Fruit fly (Drosophila melanogaster) whole organism, embryonic: ENCODE data around the gene Cdk1.
A peak's percentile ranks its signal among the peaks of the same experiment; 100 is the strongest.

ENCODE experiments used
- CG10462 ChIP-seq: fragments of 200-800 bp; sonication (Bioruptor generic); optimal IDR thresholded peaks from 2 replicates; lab custom pipeline; 2016; ENCODE audit warnings: missing biosample characterization, missing genetic modification characterization
- CG10565 ChIP-seq: fragments of 200-800 bp; sonication (Bioruptor generic); optimal IDR thresholded peaks from 3 replicates; lab custom pipeline; 2016; ENCODE audit warnings: missing biosample characterization, mild to moderate bottlenecking, missing genetic modification characterization
- CG11085 ChIP-seq: fragments of 200-800 bp; sonication (Bioruptor generic); IDR thresholded peaks from 2 replicates; pipeline ENCODE4 v1.3.6; 2022; ENCODE audit warnings: missing biosample characterization, missing genetic modification characterization
- CG13296 ChIP-seq: fragments of 200-800 bp; sonication (Bioruptor generic); optimal IDR thresholded peaks from 3 replicates; lab custom pipeline; 2018; ENCODE audit warnings: missing biosample characterization, mild to moderate bottlenecking, missing genetic modification characterization
- CG14965 ChIP-seq: fragments of 200-800 bp; sonication (Bioruptor generic); optimal IDR thresholded peaks from 2 replicates; lab custom pipeline; 2016; ENCODE audit warnings: missing biosample characterization, missing genetic modification characterization, borderline replicate concordance
- CG16779 ChIP-seq: fragments of 200-800 bp; sonication (Bioruptor generic); IDR thresholded peaks from 2 replicates; pipeline ENCODE4 v1.3.6; 2022; ENCODE audit warnings: missing biosample characterization, missing genetic modification characterization
- CG16815 ChIP-seq: fragments of 200-800 bp; sonication (Bioruptor generic); optimal IDR thresholded peaks from 3 replicates; lab custom pipeline; 2017; ENCODE audit warnings: missing biosample characterization, mild to moderate bottlenecking, missing genetic modification characterization
- CG17328 ChIP-seq: fragments of 200-800 bp; sonication (Bioruptor generic); IDR thresholded peaks from 2 replicates; pipeline ENCODE4 v1.3.6; 2022; ENCODE audit warnings: missing biosample characterization, missing genetic modification characterization
- CG17359 ChIP-seq: fragments of 200-800 bp; sonication (Bioruptor generic); optimal IDR thresholded peaks from 3 replicates; lab custom pipeline; 2018; ENCODE audit warnings: missing biosample characterization, mild to moderate bottlenecking, missing genetic modification characterization, moderate library complexity
- CG18599 ChIP-seq: fragments of 200-800 bp; sonication (Bioruptor generic); optimal IDR thresholded peaks from 3 replicates; lab custom pipeline; 2017; ENCODE audit warnings: missing biosample characterization, missing genetic modification characterization, mild to moderate bottlenecking, moderate library complexity, missing genetic modification reagents
- CG2202 ChIP-seq: fragments of 200-800 bp; sonication (Bioruptor generic); optimal IDR thresholded peaks from 2 replicates; lab custom pipeline; 2018; ENCODE audit warnings: missing biosample characterization, mild to moderate bottlenecking, missing genetic modification characterization
- CG2875 ChIP-seq: fragments of 200-800 bp; sonication (Bioruptor generic); optimal IDR thresholded peaks from 2 replicates; lab custom pipeline; 2017; ENCODE audit warnings: missing biosample characterization, mild to moderate bottlenecking, missing genetic modification characterization, missing genetic modification reagents
- CG3407 ChIP-seq: fragments of 200-800 bp; sonication (Bioruptor generic); optimal IDR thresholded peaks from 2 replicates; lab custom pipeline; 2018; ENCODE audit warnings: missing biosample characterization, mild to moderate bottlenecking, missing genetic modification characterization
- CG3838 ChIP-seq: fragments of 200-800 bp; sonication (Bioruptor generic); optimal IDR thresholded peaks from 3 replicates; lab custom pipeline; 2016; ENCODE audit warnings: missing biosample characterization, missing genetic modification characterization
- CG3847 ChIP-seq: fragments of 200-800 bp; sonication (Bioruptor generic); IDR thresholded peaks from 2 replicates; pipeline ENCODE4 v1.3.6; 2022; ENCODE audit warnings: missing biosample characterization, missing genetic modification characterization
- CG4282 ChIP-seq: fragments of 200-800 bp; sonication (Bioruptor generic); optimal IDR thresholded peaks from 2 replicates; lab custom pipeline; 2016; ENCODE audit warnings: missing biosample characterization, missing genetic modification characterization
- CG4617 ChIP-seq: fragments of 200-800 bp; sonication (Bioruptor generic); optimal IDR thresholded peaks from 3 replicates; lab custom pipeline; 2016; ENCODE audit warnings: missing biosample characterization, missing genetic modification characterization, borderline replicate concordance
- CG6272 ChIP-seq: fragments of 200-800 bp; sonication (Bioruptor generic); IDR thresholded peaks from 2 replicates; pipeline ENCODE4 v1.3.6; 2022; ENCODE audit warnings: missing biosample characterization, missing genetic modification characterization
- CG7987 ChIP-seq: fragments of 200-800 bp; sonication (Bioruptor generic); optimal IDR thresholded peaks from 2 replicates; lab custom pipeline; 2018; ENCODE audit warnings: missing biosample characterization, mild to moderate bottlenecking, missing genetic modification characterization, moderate library complexity
- CG8089 ChIP-seq: fragments of 200-800 bp; sonication (Bioruptor generic); optimal IDR thresholded peaks from 3 replicates; lab custom pipeline; 2016; ENCODE audit warnings: missing biosample characterization, missing genetic modification characterization
- CG9797 ChIP-seq: fragments of 200-800 bp; sonication (Bioruptor generic); optimal IDR thresholded peaks from 3 replicates; lab custom pipeline; 2018; ENCODE audit warnings: missing biosample characterization, mild to moderate bottlenecking, missing genetic modification characterization
- CTCF ChIP-seq: fragments of 200-800 bp; sonication (Bioruptor generic); optimal IDR thresholded peaks from 2 replicates; lab custom pipeline; 2017; ENCODE audit warnings: missing biosample characterization, mild to moderate bottlenecking, missing genetic modification characterization, moderate library complexity
- Camta ChIP-seq: fragments of 200-800 bp; sonication (Bioruptor generic); optimal IDR thresholded peaks from 2 replicates; lab custom pipeline; 2016; ENCODE audit warnings: missing biosample characterization, missing genetic modification characterization
- CkIIα-i1 ChIP-seq: fragments of 200-800 bp; sonication (Bioruptor generic); IDR thresholded peaks from 2 replicates; pipeline ENCODE4 v1.3.6; 2022; ENCODE audit warnings: missing biosample characterization, missing genetic modification characterization
- Dp ChIP-seq: fragments of 200-800 bp; sonication (Bioruptor generic); optimal IDR thresholded peaks from 2 replicates; lab custom pipeline; 2018; ENCODE audit warnings: missing biosample characterization, mild to moderate bottlenecking, missing genetic modification characterization, moderate library complexity
- Fer3 ChIP-seq: fragments of 200-800 bp; sonication (Bioruptor generic); optimal IDR thresholded peaks from 2 replicates; lab custom pipeline; 2018; ENCODE audit warnings: missing biosample characterization, mild to moderate bottlenecking, missing genetic modification characterization, moderate library complexity
- Lim3 ChIP-seq: fragments of 200-800 bp; sonication (Bioruptor generic); IDR thresholded peaks from 2 replicates; pipeline ENCODE4 v1.3.6; 2022; ENCODE audit warnings: missing biosample characterization, missing genetic modification characterization
- Lpt ChIP-seq: fragments of >200 bp; optimal IDR thresholded peaks from 2 replicates; lab custom pipeline; 2018; ENCODE audit warnings: missing biosample characterization, missing genetic modification characterization
- Mad ChIP-seq: fragments of 200-800 bp; sonication (Bioruptor generic); optimal IDR thresholded peaks from 2 replicates; lab custom pipeline; 2016; ENCODE audit warnings: missing biosample characterization, missing genetic modification characterization
- Nf-YA ChIP-seq: fragments of 200-800 bp; sonication (Bioruptor generic); IDR thresholded peaks from 2 replicates; pipeline ENCODE4 v1.3.6; 2022; ENCODE audit warnings: missing biosample characterization, missing genetic modification characterization
- Ssrp ChIP-seq: fragments of 200-800 bp; sonication (Bioruptor generic); optimal IDR thresholded peaks from 2 replicates; lab custom pipeline; 2018; ENCODE audit warnings: missing biosample characterization, mild to moderate bottlenecking, missing genetic modification characterization, moderate library complexity
- Vsx1 ChIP-seq: fragments of 200-800 bp; sonication (Bioruptor generic); optimal IDR thresholded peaks from 2 replicates; lab custom pipeline; 2017; ENCODE audit warnings: missing biosample characterization, mild to moderate bottlenecking, missing genetic modification characterization, missing genetic modification reagents
- YL-1 ChIP-seq: fragments of 200-800 bp; sonication (Bioruptor generic); optimal IDR thresholded peaks from 3 replicates; lab custom pipeline; 2017; ENCODE audit warnings: missing biosample characterization, mild to moderate bottlenecking, missing genetic modification characterization
- ash1 ChIP-seq: fragments of 200-800 bp; sonication (Bioruptor generic); optimal IDR thresholded peaks from 2 replicates; lab custom pipeline; 2018; ENCODE audit warnings: missing biosample characterization, mild to moderate bottlenecking, missing genetic modification characterization
- br ChIP-seq: fragments of >200 bp; optimal IDR thresholded peaks from 2 replicates; lab custom pipeline; 2017
- da ChIP-seq: fragments of 200-800 bp; sonication (Bioruptor generic); optimal IDR thresholded peaks from 2 replicates; lab custom pipeline; 2016; ENCODE audit warnings: missing biosample characterization, missing genetic modification characterization
- danr ChIP-seq: fragments of 200-800 bp; sonication (Bioruptor generic); IDR thresholded peaks from 2 replicates; pipeline ENCODE4 v1.3.6; 2022; ENCODE audit warnings: missing biosample characterization, missing genetic modification characterization
- dati ChIP-seq: fragments of 200-800 bp; sonication (Bioruptor generic); IDR thresholded peaks from 2 replicates; pipeline ENCODE4 v1.3.6; 2022; ENCODE audit warnings: missing biosample characterization, missing genetic modification characterization
- ems ChIP-seq: fragments of 200-800 bp; sonication (Bioruptor generic); optimal IDR thresholded peaks from 3 replicates; lab custom pipeline; 2016; ENCODE audit warnings: missing biosample characterization, missing genetic modification characterization
- fru ChIP-seq: fragments of >200 bp; optimal IDR thresholded peaks from 2 replicates; lab custom pipeline; 2017
- ftz-f1 ChIP-seq: fragments of 200-800 bp; sonication (Bioruptor generic); optimal IDR thresholded peaks from 2 replicates; lab custom pipeline; 2016; ENCODE audit warnings: missing biosample characterization, missing genetic modification characterization
- jigr1 ChIP-seq: fragments of 200-800 bp; sonication (Bioruptor generic); IDR thresholded peaks from 3 replicates; pipeline ENCODE4 v1.3.6; 2022; ENCODE audit warnings: missing biosample characterization, missing genetic modification characterization
- lmd ChIP-seq: fragments of 200-800 bp; sonication (Bioruptor generic); IDR thresholded peaks from 2 replicates; pipeline ENCODE4 v1.3.6; 2022; ENCODE audit warnings: missing biosample characterization, missing genetic modification characterization
- nmo ChIP-seq: fragments of 200-800 bp; sonication (Bioruptor generic); optimal IDR thresholded peaks from 2 replicates; lab custom pipeline; 2018; ENCODE audit warnings: missing biosample characterization, mild to moderate bottlenecking, missing genetic modification characterization, moderate library complexity
- pan ChIP-seq, 4 experiments: fragments of >200 bp in 3 of 4; fragments of 200-800 bp in 1 of 4; sonication (Bioruptor generic) in 1 of 4; optimal IDR thresholded peaks in 3 of 4; IDR thresholded peaks in 1 of 4; 2 replicates each; pipeline versions ENCODE4 v1.3.6 to Lab custom; 2017 to 2022; ENCODE audit warnings: missing biosample characterization in 2 of 4, missing genetic modification characterization in 2 of 4, mixed read lengths in 1 of 4
- peb ChIP-seq: fragments of 200-800 bp; sonication (Bioruptor generic); IDR thresholded peaks from 2 replicates; pipeline ENCODE4 v1.3.6; 2022; ENCODE audit warnings: missing biosample characterization, missing genetic modification characterization
- pfk ChIP-seq: fragments of 200-800 bp; sonication (Bioruptor generic); optimal IDR thresholded peaks from 2 replicates; lab custom pipeline; 2018; ENCODE audit warnings: missing biosample characterization, mild to moderate bottlenecking, missing genetic modification characterization, moderate library complexity
- prd ChIP-seq, 3 experiments: fragments of >200 bp in 2 of 3; fragments of 200-800 bp in 1 of 3; sonication (Bioruptor generic) in 1 of 3; optimal IDR thresholded peaks in 2 of 3; IDR thresholded peaks in 1 of 3; 2 replicates in 2 of 3; 3 replicates in 1 of 3; pipeline versions ENCODE4 v1.3.6 to Lab custom; 2017 to 2022; ENCODE audit warnings: missing biosample characterization in 1 of 3, missing genetic modification characterization in 1 of 3
- pros ChIP-seq: fragments of 200-800 bp; sonication (Bioruptor generic); optimal IDR thresholded peaks from 3 replicates; lab custom pipeline; 2019; ENCODE audit warnings: missing biosample characterization, mild to moderate bottlenecking, missing genetic modification characterization, moderate library complexity
- ranshi ChIP-seq: fragments of 200-800 bp; sonication (Bioruptor generic); IDR thresholded peaks from 2 replicates; pipeline ENCODE4 v1.3.6; 2022; ENCODE audit warnings: missing biosample characterization, missing genetic modification characterization
- sima ChIP-seq: fragments of 200-800 bp; sonication (Bioruptor generic); optimal IDR thresholded peaks from 2 replicates; lab custom pipeline; 2016; ENCODE audit warnings: missing biosample characterization, missing genetic modification characterization
- sqz ChIP-seq: fragments of 200-800 bp; sonication (Bioruptor generic); optimal IDR thresholded peaks from 3 replicates; lab custom pipeline; 2018; ENCODE audit warnings: missing biosample characterization, mild to moderate bottlenecking, missing genetic modification characterization
- vfl ChIP-seq: fragments of 200-800 bp; sonication (Bioruptor generic); optimal IDR thresholded peaks from 2 replicates; lab custom pipeline; 2016; ENCODE audit warnings: missing biosample characterization, missing genetic modification characterization

Gene Cdk1

DNA sequence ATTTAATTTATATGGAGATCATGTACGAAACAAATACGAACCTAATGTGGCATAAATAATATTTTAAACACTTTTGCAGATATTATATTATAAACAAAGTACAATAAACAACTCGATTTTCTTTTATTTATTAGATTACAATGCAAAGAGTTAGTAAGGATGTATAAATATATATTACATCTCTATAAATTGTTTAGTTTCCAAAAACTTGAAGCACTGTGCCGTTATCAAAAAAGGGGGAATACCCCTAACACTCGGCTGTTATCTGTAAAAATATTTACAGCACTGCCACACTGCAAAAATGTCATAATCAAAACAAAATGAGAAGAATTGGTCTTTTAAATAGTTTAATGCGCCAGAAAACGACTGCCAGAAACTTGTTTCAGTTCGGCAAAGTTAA is 42.5 kb upstream of the Cdk1 start, which contains the start of gene CG5188 (continued):
- TF ChIP-seq CG10462 (GFP tag; lab: Kevin White, UChicago): no peak
- TF ChIP-seq nmo (GFP tag; lab: Kevin White, UChicago): peak; percentile 57
- TF ChIP-seq CG4282 (GFP tag; lab: Kevin White, UChicago): peak; percentile 6
- no peak for TF ChIP-seq ftz-f1
- TF ChIP-seq CG2202 (tag; lab: Kevin White, UChicago): no peak
- TF ChIP-seq Lpt (GFP tag; lab: Kevin White, UChicago): no peak
- no peak for TF ChIP-seq sqz (GFP tag; lab: Kevin White, UChicago)
- peak; percentile 19 for TF ChIP-seq CG4617 (GFP tag; lab: Kevin White, UChicago)
- no peak for TF ChIP-seq Lim3
- TF ChIP-seq CG3847: no peak
- no peak for TF ChIP-seq jigr1 (GFP tag; lab: Robert Waterston, UW)
- peak; percentile 59; the same call in 1 of the 2 replicates for TF ChIP-seq ranshi
- TF ChIP-seq da (GFP tag; lab: Kevin White, UChicago): no peak
- TF ChIP-seq CG14965 (GFP tag; lab: Kevin White, UChicago): no peak
- no peak for TF ChIP-seq fru (lab: Kevin White, UChicago)
- TF ChIP-seq Dp (GFP tag; lab: Kevin White, UChicago): peak; percentile 3
- no peak for TF ChIP-seq pfk (GFP tag; lab: Kevin White, UChicago)
- no peak for TF ChIP-seq CG7987
- no peak for TF ChIP-seq CG16815 (GFP tag; lab: Kevin White, UChicago)
- TF ChIP-seq pros (GFP tag; lab: Kevin White, UChicago): no peak
- TF ChIP-seq CG2875 (GFP tag; lab: Kevin White, UChicago): no peak
- TF ChIP-seq CG10565: no peak
- peak; percentile 14; the same call in 1 of the 2 replicates for TF ChIP-seq lmd (GFP tag; lab: Robert Waterston, UW)
- TF ChIP-seq pan (optimal IDR thresholded peaks at IDR 0.05; lab: Kevin White, UChicago): no peak
- peak in 1 of 2 experiments; percentile 66 for TF ChIP-seq pan (GFP tag; optimal IDR thresholded peaks at IDR 0.05 in 1 of 2, IDR thresholded peaks at IDR 0.05 in 1 of 2)
- no peak for TF ChIP-seq Nf-YA (GFP tag; lab: Robert Waterston, UW)
- TF ChIP-seq ems (GFP tag; lab: Kevin White, UChicago): no peak
- no peak for TF ChIP-seq danr
- no peak for TF ChIP-seq prd (optimal IDR thresholded peaks at IDR 0.05; lab: Kevin White, UChicago)
- TF ChIP-seq prd (GFP tag; IDR thresholded peaks at IDR 0.05; lab: Robert Waterston, UW): 0 out of 3 replicates have a peak, but pooled peaks have one; percentile 23
- peak; percentile 82 for TF ChIP-seq YL-1 (GFP tag; lab: Kevin White, UChicago)
- TF ChIP-seq CG18599 (GFP tag; lab: Kevin White, UChicago): no peak
- TF ChIP-seq Camta: peak; percentile 2
- TF ChIP-seq CG11085 (GFP tag; lab: Robert Waterston, UW): no peak; the same call in 1 of the 2 replicates
- TF ChIP-seq CG8089 (GFP tag; lab: Kevin White, UChicago): no peak
- peak; percentile 68 for TF ChIP-seq CG17328 (GFP tag; lab: Robert Waterston, UW)
- TF ChIP-seq Fer3 (tag; lab: Kevin White, UChicago): peak; percentile 53
- no peak for TF ChIP-seq dati (GFP tag; lab: Robert Waterston, UW)
- TF ChIP-seq br: no peak
- TF ChIP-seq Vsx1 (GFP tag; lab: Kevin White, UChicago): no peak

DNA sequence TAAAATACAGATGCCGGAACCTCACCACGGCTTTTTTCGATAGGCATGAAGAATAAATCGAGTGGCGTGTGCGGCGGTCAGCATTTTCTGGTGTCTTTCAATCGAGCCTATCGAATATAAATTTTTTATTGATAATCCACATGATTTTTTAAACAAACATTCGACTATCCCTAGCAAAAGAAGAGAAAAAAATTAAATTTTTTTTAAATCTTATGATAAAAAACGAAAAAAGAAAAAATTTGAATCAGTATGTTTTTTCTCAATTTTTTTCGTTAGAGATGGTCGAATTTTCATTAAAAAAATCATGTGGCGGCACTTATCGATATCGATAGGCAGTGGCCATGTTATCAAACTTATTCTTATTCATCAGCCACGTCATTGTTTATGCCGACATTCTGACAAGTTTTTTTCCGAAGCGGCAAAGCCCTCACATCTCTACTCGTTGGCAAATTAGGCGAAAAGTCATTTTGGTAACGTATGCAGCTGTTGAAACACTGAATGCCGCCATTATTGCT is 40.5 kb upstream of the Cdk1 start, which contains the start of the genes SmB and KdelR:
Gene SmB, minus strand, starts transcription at position 94 of the 515 bp plus-strand sequence.
Gene KdelR, plus strand, starts transcription at position 354 of the 515 bp plus-strand sequence.
- TF ChIP-seq CG9797 (peak; percentile 56), sima (no peak), CG6272 (GFP tag; lab: Robert Waterston, UW) (0 out of 2 replicates have a peak, but pooled peaks have one; percentile 30), CG13296 (GFP tag; lab: Kevin White, UChicago) (peak; percentile 17), CTCF (GFP tag; lab: Kevin White, UChicago) (no peak), CkIIα-i1 (GFP tag; lab: Robert Waterston, UW) (no peak), CG17359 (tag; lab: Kevin White, UChicago) (no peak), CG16779 (GFP tag; lab: Robert Waterston, UW) (no peak), vfl (GFP tag; lab: Kevin White, UChicago) (no peak), ash1 (no peak), peb (GFP tag; lab: Robert Waterston, UW) (no peak), CG3838 (GFP tag; lab: Kevin White, UChicago) (no peak), CG3407 (GFP tag; lab: Kevin White, UChicago) (no peak), Mad (GFP tag; lab: Kevin White, UChicago) (no peak), Ssrp (tag; lab: Kevin White, UChicago) (no peak)
